Fruit fly (Drosophila melanogaster) whole organism, embryonic: ENCODE measurements around the gene CG9107.
A peak's percentile ranks its signal among the peaks of the same experiment; 100 is the strongest.

Source experiments
- Abd-B ChIP-seq: fragments of 200-800 bp; sonication (Bioruptor generic); optimal IDR thresholded peaks from 2 replicates; lab custom pipeline; 2018; ENCODE audit warnings: missing biosample characterization, mild to moderate bottlenecking, missing genetic modification characterization, moderate library complexity
- Atf6 ChIP-seq: fragments of 200-800 bp; sonication (Bioruptor generic); IDR thresholded peaks from 2 replicates; pipeline ENCODE4 v1.3.6; 2022; ENCODE audit warnings: missing biosample characterization, missing genetic modification characterization
- BtbVII ChIP-seq: fragments of 200-800 bp; sonication (Bioruptor generic); optimal IDR thresholded peaks from 3 replicates; lab custom pipeline; 2017; ENCODE audit warnings: missing biosample characterization, mild to moderate bottlenecking, missing genetic modification characterization
- CG1024 ChIP-seq: fragments of 200-800 bp; sonication (Bioruptor generic); IDR thresholded peaks from 2 replicates; pipeline ENCODE4 v1.3.6; 2022; ENCODE audit warnings: missing biosample characterization, missing genetic modification characterization
- CG10274 ChIP-seq: fragments of 200-800 bp; sonication (Bioruptor generic); optimal IDR thresholded peaks from 3 replicates; lab custom pipeline; 2017; ENCODE audit warnings: missing biosample characterization, mild to moderate bottlenecking, missing genetic modification characterization
- CG12219 ChIP-seq: fragments of 200-800 bp; sonication (Bioruptor generic); optimal IDR thresholded peaks from 3 replicates; lab custom pipeline; 2018; ENCODE audit warnings: missing biosample characterization, mild to moderate bottlenecking, missing genetic modification characterization
- CG12659 ChIP-seq: fragments of 200-800 bp; sonication (Bioruptor generic); optimal IDR thresholded peaks from 3 replicates; lab custom pipeline; 2017; ENCODE audit warnings: mild to moderate bottlenecking, missing biosample characterization, missing genetic modification reagents, missing genetic modification characterization
- CG13287 ChIP-seq: fragments of 200-800 bp; sonication (Bioruptor generic); IDR thresholded peaks from 2 replicates; pipeline ENCODE4 v1.3.6; 2022; ENCODE audit warnings: missing biosample characterization, missing genetic modification characterization; ENCODE audit not compliant: partially characterized antibody
- CG13296 ChIP-seq: fragments of 200-800 bp; sonication (Bioruptor generic); optimal IDR thresholded peaks from 3 replicates; lab custom pipeline; 2018; ENCODE audit warnings: missing biosample characterization, mild to moderate bottlenecking, missing genetic modification characterization
- CG13775 ChIP-seq: fragments of 200-800 bp; sonication (Bioruptor generic); optimal IDR thresholded peaks from 3 replicates; lab custom pipeline; 2017; ENCODE audit warnings: missing biosample characterization, mild to moderate bottlenecking, missing genetic modification characterization
- CG16863 ChIP-seq: fragments of 200-800 bp; sonication (Bioruptor generic); optimal IDR thresholded peaks from 3 replicates; lab custom pipeline; 2016; ENCODE audit warnings: missing biosample characterization, missing genetic modification characterization
- CG17359 ChIP-seq: fragments of 200-800 bp; sonication (Bioruptor generic); optimal IDR thresholded peaks from 3 replicates; lab custom pipeline; 2018; ENCODE audit warnings: missing biosample characterization, mild to moderate bottlenecking, missing genetic modification characterization, moderate library complexity
- CG18011 ChIP-seq: fragments of 200-800 bp; sonication (Bioruptor generic); optimal IDR thresholded peaks from 2 replicates; lab custom pipeline; 2017; ENCODE audit warnings: missing biosample characterization, missing genetic modification characterization, mild to moderate bottlenecking, moderate library complexity, missing genotype
- CG2712 ChIP-seq: fragments of 200-800 bp; optimal IDR thresholded peaks from 3 replicates; lab custom pipeline; 2019; ENCODE audit warnings: missing biosample characterization, mild to moderate bottlenecking, missing genetic modification characterization, moderate library complexity
- CG3163 ChIP-seq: fragments of 200-800 bp; sonication (Bioruptor generic); optimal IDR thresholded peaks from 3 replicates; lab custom pipeline; 2016; ENCODE audit warnings: missing biosample characterization, missing genetic modification characterization
- CG33557 ChIP-seq: fragments of 200-800 bp; sonication (Bioruptor generic); optimal IDR thresholded peaks from 2 replicates; lab custom pipeline; 2019; ENCODE audit warnings: missing biosample characterization, mild to moderate bottlenecking, missing genetic modification characterization, moderate library complexity
- CG4617 ChIP-seq: fragments of 200-800 bp; sonication (Bioruptor generic); optimal IDR thresholded peaks from 3 replicates; lab custom pipeline; 2016; ENCODE audit warnings: missing biosample characterization, missing genetic modification characterization, borderline replicate concordance
- CG7357 ChIP-seq: fragments of 200-800 bp; sonication (Bioruptor generic); IDR thresholded peaks from 3 replicates; pipeline ENCODE4 v1.3.6; 2022; ENCODE audit warnings: missing biosample characterization, missing genetic modification characterization
- CG7786 ChIP-seq: fragments of 200-800 bp; sonication (Bioruptor generic); optimal IDR thresholded peaks from 2 replicates; lab custom pipeline; 2016; ENCODE audit warnings: missing biosample characterization, missing genetic modification characterization
- CG7928 ChIP-seq: fragments of 200-800 bp; sonication (Bioruptor generic); optimal IDR thresholded peaks from 2 replicates; lab custom pipeline; 2017; ENCODE audit warnings: missing biosample characterization, mild to moderate bottlenecking, missing genetic modification characterization
- CG8765 ChIP-seq: fragments of 200-800 bp; sonication (Bioruptor generic); IDR thresholded peaks from 2 replicates; pipeline ENCODE4 v1.3.6; 2022; ENCODE audit warnings: missing biosample characterization, missing genetic modification characterization
- Hand ChIP-seq: fragments of 200-800 bp; sonication (Bioruptor generic); optimal IDR thresholded peaks from 2 replicates; lab custom pipeline; 2017; ENCODE audit warnings: mild to moderate bottlenecking, missing biosample characterization, missing genetic modification reagents, missing genetic modification characterization
- Hr3 ChIP-seq: fragments of 200-800 bp; sonication (Bioruptor generic); optimal IDR thresholded peaks from 3 replicates; lab custom pipeline; 2016; ENCODE audit warnings: missing biosample characterization, missing genetic modification characterization
- Kr ChIP-seq: fragments of 200-800 bp; sonication (Bioruptor generic); optimal IDR thresholded peaks from 2 replicates; lab custom pipeline; 2017; ENCODE audit warnings: missing biosample characterization, mild to moderate bottlenecking, missing genetic modification characterization
- Med ChIP-seq: fragments of 200-800 bp; sonication (Bioruptor generic); peaks from one replicate; lab custom pipeline; 2016; ENCODE audit warnings: missing biosample characterization, missing genetic modification characterization, mild to moderate bottlenecking, inconsistent platforms, moderate library complexity
- Neu2 ChIP-seq: fragments of 200-800 bp; sonication (Bioruptor generic); optimal IDR thresholded peaks from 3 replicates; lab custom pipeline; 2016; ENCODE audit warnings: missing biosample characterization, missing genetic modification characterization, borderline replicate concordance
- Nf-YB ChIP-seq: fragments of 200-800 bp; sonication (Bioruptor generic); optimal IDR thresholded peaks from 3 replicates; lab custom pipeline; 2019; ENCODE audit warnings: missing biosample characterization, mild to moderate bottlenecking, missing genetic modification characterization, moderate library complexity
- Pdp1 ChIP-seq, 2 experiments: fragments of 200-800 bp; sonication (Bioruptor generic); optimal IDR thresholded peaks; 3 replicates each; lab custom pipeline; 2016; ENCODE audit warnings: missing biosample characterization in 2 of 2, missing genetic modification characterization in 2 of 2, mild to moderate bottlenecking in 1 of 2, moderate library complexity in 1 of 2
- Scr ChIP-seq: fragments of 200-800 bp; sonication (Bioruptor generic); IDR thresholded peaks from 2 replicates; pipeline ENCODE4 v1.3.6; 2022; ENCODE audit warnings: missing biosample characterization, missing genetic modification characterization; ENCODE audit not compliant: partially characterized antibody
- Six4 ChIP-seq: fragments of 200-800 bp; sonication (Bioruptor generic); optimal IDR thresholded peaks from 2 replicates; lab custom pipeline; 2016; ENCODE audit warnings: missing biosample characterization, missing genetic modification characterization
- Tbp ChIP-seq: fragments of >200 bp; optimal IDR thresholded peaks from 2 replicates; lab custom pipeline; 2018; ENCODE audit warnings: missing biosample characterization, missing genetic modification characterization
- YL-1 ChIP-seq: fragments of 200-800 bp; sonication (Bioruptor generic); optimal IDR thresholded peaks from 3 replicates; lab custom pipeline; 2017; ENCODE audit warnings: missing biosample characterization, mild to moderate bottlenecking, missing genetic modification characterization
- bigmax ChIP-seq: fragments of 200-800 bp; sonication (Bioruptor generic); optimal IDR thresholded peaks from 2 replicates; lab custom pipeline; 2018; ENCODE audit warnings: missing biosample characterization, mild to moderate bottlenecking, missing genetic modification characterization
- br ChIP-seq: fragments of >200 bp; optimal IDR thresholded peaks from 2 replicates; lab custom pipeline; 2017
- caup ChIP-seq: fragments of 200-800 bp; sonication (Bioruptor generic); optimal IDR thresholded peaks from 3 replicates; lab custom pipeline; 2017; ENCODE audit warnings: missing biosample characterization, mild to moderate bottlenecking, missing genetic modification characterization, moderate library complexity; ENCODE audit not compliant: severe bottlenecking
- chinmo ChIP-seq: fragments of 200-800 bp; sonication (Bioruptor generic); IDR thresholded peaks from 4 replicates; pipeline ENCODE4 v1.3.6; 2022; ENCODE audit warnings: missing biosample characterization, missing genetic modification characterization; ENCODE audit not compliant: partially characterized antibody
- cwo ChIP-seq: fragments of 200-800 bp; sonication (Bioruptor generic); optimal IDR thresholded peaks from 3 replicates; lab custom pipeline; 2017; ENCODE audit warnings: missing biosample characterization, missing genetic modification characterization, mild to moderate bottlenecking, moderate library complexity, missing genetic modification reagents
- dmrt99B ChIP-seq: fragments of 200-800 bp; sonication (Bioruptor generic); optimal IDR thresholded peaks from 2 replicates; lab custom pipeline; 2018; ENCODE audit warnings: missing biosample characterization, mild to moderate bottlenecking, missing genetic modification characterization, moderate library complexity
- dysf ChIP-seq: fragments of 200-800 bp; sonication (Bioruptor generic); IDR thresholded peaks from 3 replicates; pipeline ENCODE4 v1.3.6; 2022; ENCODE audit warnings: missing biosample characterization, missing genetic modification characterization
- fd64A ChIP-seq: fragments of 200-800 bp; sonication (Bioruptor generic); optimal IDR thresholded peaks from 3 replicates; lab custom pipeline; 2018; ENCODE audit warnings: missing biosample characterization, mild to moderate bottlenecking, missing genetic modification characterization
- gce ChIP-seq: fragments of 200-800 bp; sonication (Bioruptor generic); IDR thresholded peaks from 3 replicates; pipeline ENCODE4 v1.3.6; 2022; ENCODE audit warnings: missing biosample characterization, missing genetic modification characterization
- jing ChIP-seq: fragments of 200-800 bp; sonication (Bioruptor generic); optimal IDR thresholded peaks from 2 replicates; lab custom pipeline; 2018; ENCODE audit warnings: missing biosample characterization, mild to moderate bottlenecking, missing genetic modification characterization
- ken ChIP-seq: fragments of 200-800 bp; sonication (Bioruptor generic); IDR thresholded peaks from 3 replicates; pipeline ENCODE4 v1.3.6; 2022; ENCODE audit warnings: missing biosample characterization, missing genetic modification characterization
- klu ChIP-seq: fragments of 200-800 bp; sonication (Bioruptor generic); IDR thresholded peaks from 2 replicates; pipeline ENCODE4 v1.3.6; 2022; ENCODE audit warnings: missing biosample characterization, missing genetic modification characterization
- lab ChIP-seq: fragments of 200-800 bp; sonication (Bioruptor generic); optimal IDR thresholded peaks from 3 replicates; lab custom pipeline; 2017; ENCODE audit warnings: missing biosample characterization, missing genetic modification characterization, mild to moderate bottlenecking, moderate library complexity, missing genetic modification reagents
- org-1 ChIP-seq: fragments of 200-800 bp; sonication (Bioruptor generic); optimal IDR thresholded peaks from 2 replicates; lab custom pipeline; 2017; ENCODE audit warnings: missing biosample characterization, missing genetic modification characterization
- sug ChIP-seq: fragments of 200-800 bp; optimal IDR thresholded peaks from 2 replicates; lab custom pipeline; 2019; ENCODE audit warnings: missing biosample characterization, mild to moderate bottlenecking, missing genetic modification characterization, moderate library complexity
- tx ChIP-seq: fragments of 200-800 bp; sonication (Bioruptor generic); optimal IDR thresholded peaks from 2 replicates; lab custom pipeline; 2016; ENCODE audit warnings: missing biosample characterization, missing genetic modification characterization
- wor ChIP-seq: fragments of 200-800 bp; sonication (Bioruptor generic); IDR thresholded peaks from 2 replicates; pipeline ENCODE4 v1.3.6; 2022; ENCODE audit warnings: missing biosample characterization, missing genetic modification characterization

CG9107 gene

dm6 chr2L:5997609-5998229 is 26.6 kb downstream of the CG9107 start (continued):
- TF ChIP-seq CG16863 (GFP tag; lab: Kevin White, UChicago) (no peak), Scr (GFP tag; lab: Robert Waterston, UW) (no peak), CG12219 (GFP tag; lab: Kevin White, UChicago) (peak; percentile 73), jing (GFP tag; lab: Kevin White, UChicago) (no peak), Six4 (GFP tag; lab: Kevin White, UChicago) (no peak), CG2712 (tag; lab: Kevin White, UChicago) (peak; percentile 49), tx (GFP tag; lab: Kevin White, UChicago) (no peak), Hand (GFP tag; lab: Kevin White, UChicago) (no peak), lab (GFP tag; lab: Kevin White, UChicago) (peak; percentile 88), CG18011 (no peak), sug (no peak), CG7786 (no peak), Atf6 (GFP tag; lab: Robert Waterston, UW) (0 out of 2 replicates have a peak, but pooled peaks have one; percentile 34), CG10274 (GFP tag; lab: Kevin White, UChicago) (no peak), bigmax (GFP tag; lab: Kevin White, UChicago) (no peak), wor (GFP tag; lab: Robert Waterston, UW) (no peak), CG12659 (peak; percentile 32), gce (GFP tag; lab: Robert Waterston, UW) (peak; percentile 37; the same call in 1 of the 3 replicates), CG13775 (peak; percentile 20), Hr3 (no peak), CG13287 (GFP tag; lab: Robert Waterston, UW) (no peak), CG1024 (GFP tag; lab: Robert Waterston, UW) (no peak), Nf-YB (GFP tag; lab: Kevin White, UChicago) (peak; percentile 39), Abd-B (no peak), klu (no peak), Tbp (GFP tag; lab: Kevin White, UChicago) (no peak), chinmo (GFP tag; lab: Robert Waterston, UW) (no peak), org-1 (GFP tag; lab: Kevin White, UChicago) (peak; percentile 50), fd64A (GFP tag; lab: Kevin White, UChicago) (peak; percentile 78), Med (GFP tag; lab: Kevin White, UChicago) (peak; percentile 94), Pdp1 (GFP tag; optimal IDR thresholded peaks at IDR 0.05; lab: Kevin White, UChicago) (no peak), ken (GFP tag; lab: Robert Waterston, UW) (no peak), Kr (no peak), CG13296 (peak; percentile 83), cwo (GFP tag; lab: Kevin White, UChicago) (no peak), CG4617 (GFP tag; lab: Kevin White, UChicago) (no peak), BtbVII (GFP tag; lab: Kevin White, UChicago) (peak; percentile 79), dysf (GFP tag; lab: Robert Waterston, UW) (peak; percentile 25; the same call in 1 of the 3 replicates), Neu2 (GFP tag; lab: Kevin White, UChicago) (no peak), CG17359 (peak; percentile 68), CG8765 (GFP tag; lab: Robert Waterston, UW) (peak; percentile 28; the same call in 1 of the 2 replicates), YL-1 (peak; percentile 39), caup (GFP tag; lab: Kevin White, UChicago) (peak; percentile 87), dmrt99B (no peak), CG3163 (peak; percentile 21), br (lab: Kevin White, UChicago) (no peak), CG33557 (GFP tag; lab: Kevin White, UChicago) (peak; percentile 66), CG7357 (GFP tag; lab: Robert Waterston, UW) (no peak), CG7928 (no peak)
